Fruit fly (Drosophila melanogaster) whole organism, wandering third instar larva: ENCODE data around the gene CG7378.

ENCODE experiments used
- Hnf4 ChIP-seq: fragments of 200-800 bp; sonication (Bioruptor generic); optimal IDR thresholded peaks from 2 replicates; lab custom pipeline; 2016; ENCODE audit warnings: missing biosample characterization, mild to moderate bottlenecking, missing genetic modification characterization
- dmrt93B ChIP-seq: fragments of 200-800 bp; sonication (Bioruptor generic); optimal IDR thresholded peaks from 2 replicates; lab custom pipeline; 2018; ENCODE audit warnings: missing biosample characterization, mild to moderate bottlenecking, missing genetic modification characterization

DNA sequence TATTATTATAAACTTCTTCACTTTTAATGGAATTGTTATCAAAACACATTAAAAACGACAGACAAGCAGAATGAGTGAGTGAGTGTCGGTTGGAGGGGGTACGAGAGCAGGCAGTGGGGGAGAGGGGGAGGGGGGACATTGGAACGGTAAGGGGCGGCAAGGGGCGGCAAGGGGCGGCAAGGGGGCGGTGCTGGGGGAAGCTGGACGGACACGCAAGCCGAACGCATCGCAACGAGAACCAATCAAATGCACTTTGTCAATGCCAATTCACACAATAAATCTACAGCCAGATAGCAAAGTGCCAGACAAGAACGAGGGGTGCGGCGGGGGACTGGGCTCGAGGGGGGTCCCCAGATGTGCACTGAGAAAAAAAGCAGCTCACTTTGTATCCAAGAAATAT lies 13.6 kb downstream of the CG7378 start:
- no peak for TF ChIP-seq Hnf4 (GFP tag; lab: Kevin White, UChicago)
- no peak for TF ChIP-seq dmrt93B (GFP tag; lab: Kevin White, UChicago)
